Fruit fly (Drosophila melanogaster): ENCODE measurements around the gene tomb.

dm6 chr2L:5492924-5493323, 43.6 kb downstream of the tomb start:
- peak; percentile 73 for TF ChIP-seq Snoo (tag; optimal IDR thresholded peaks at IDR 0.05)
- TF ChIP-seq CG13204 (GFP tag; optimal IDR thresholded peaks at IDR 0.05), result no peak
- no peak for TF ChIP-seq CG8301 (tag; optimal IDR thresholded peaks at IDR 0.05)
- TF ChIP-seq EcR (GFP tag; optimal IDR thresholded peaks at IDR 0.05), result no peak
- no peak for TF ChIP-seq CG12605 (GFP tag; IDR thresholded peaks at IDR 0.05)
